Worm (Caenorhabditis elegans): ENCODE data around the gene F28A12.10.

ce11 chrV:8650365-8650764, 12.8 kb upstream of the F28A12.10 start:
- TF ChIP-seq nhr-237 (tag; optimal IDR thresholded peaks at IDR 0.05) (no peak), nhr-11 (tag; optimal IDR thresholded peaks at IDR 0.05) (no peak), snpc-4 (tag; optimal IDR thresholded peaks at IDR 0.05) (no peak), nhr-25 (tag; optimal IDR thresholded peaks at IDR 0.05) (no peak), elt-3 (tag; optimal IDR thresholded peaks at IDR 0.05) (no peak), lin-39 (tag; optimal IDR thresholded peaks at IDR 0.05) (no peak)
